Worm (Caenorhabditis elegans): ENCODE results near the gene M01D1.12.

ce11 chrII:1045692-1046091 lies 18.9 kb downstream of the M01D1.12 start, which contains the start of gene str-148:
- TF ChIP-seq cog-1 (tag; optimal IDR thresholded peaks at IDR 0.05) (no peak), ztf-29 (GFP tag; IDR thresholded peaks at IDR 0.05) (no peak), tab-1 (GFP tag; IDR thresholded peaks at IDR 0.05) (no peak)

All from whole organism, midembryonic.